Worm (Caenorhabditis elegans) whole organism, L2 larva: Measurements from ENCODE around the gene taap-1.

Experiments
- C34F6.9 ChIP-seq: fragments of 150-350 bp; optimal IDR thresholded peaks from 2 replicates; lab custom pipeline; 2014; ENCODE audit warnings: missing biosample characterization, missing genetic modification characterization
- F13H6.1 ChIP-seq: sonication (generic microtip); optimal IDR thresholded peaks from 2 replicates; lab custom pipeline; 2016; ENCODE audit warnings: missing genetic modification characterization, missing compliant biosample characterization
- R02D3.7 ChIP-seq: fragments of 150-350 bp; optimal IDR thresholded peaks from 2 replicates; lab custom pipeline; 2014; ENCODE audit warnings: missing biosample characterization, missing genetic modification characterization
- Y55F3AM.14 ChIP-seq: fragments of 200-800 bp; sonication (Bioruptor generic); optimal IDR thresholded peaks from 2 replicates; lab custom pipeline; 2018; ENCODE audit warnings: mild to moderate bottlenecking, missing genetic modification characterization, missing compliant biosample characterization
- ZK546.5 ChIP-seq: sonication (generic microtip); optimal IDR thresholded peaks from 2 replicates; lab custom pipeline; 2017; ENCODE audit warnings: missing biosample characterization, missing genetic modification characterization
- alr-1 ChIP-seq: fragments of 150-350 bp; optimal IDR thresholded peaks from 2 replicates; lab custom pipeline; 2014; ENCODE audit warnings: missing biosample characterization, missing genetic modification characterization
- aly-2 ChIP-seq: fragments of 150-350 bp; optimal IDR thresholded peaks from 2 replicates; lab custom pipeline; 2014; ENCODE audit warnings: missing biosample characterization, missing genetic modification characterization
- ama-1 ChIP-seq: fragments of 150-350 bp; optimal IDR thresholded peaks from 2 replicates; lab custom pipeline; 2018; ENCODE audit warnings: inconsistent platforms
- ceh-82 ChIP-seq: fragments of 150-350 bp; optimal IDR thresholded peaks from 2 replicates; lab custom pipeline; 2014; ENCODE audit warnings: missing biosample characterization, missing genetic modification characterization
- crh-2 ChIP-seq: sonication (generic microtip); optimal IDR thresholded peaks from 2 replicates; lab custom pipeline; 2017; ENCODE audit warnings: missing biosample characterization, missing genetic modification characterization
- dmd-4 ChIP-seq: sonication (generic microtip); optimal IDR thresholded peaks from 2 replicates; lab custom pipeline; 2017; ENCODE audit warnings: missing biosample characterization, missing genetic modification characterization
- egl-27 ChIP-seq: sonication (generic microtip); optimal IDR thresholded peaks from 3 replicates; lab custom pipeline; 2017; ENCODE audit warnings: missing biosample characterization, missing genetic modification reagents, missing genetic modification characterization
- elt-1 ChIP-seq: fragments of 150-350 bp; optimal IDR thresholded peaks from 2 replicates; lab custom pipeline; 2014; ENCODE audit warnings: missing biosample characterization, missing genetic modification characterization
- elt-3 ChIP-seq: sonication (generic microtip); optimal IDR thresholded peaks from 2 replicates; lab custom pipeline; 2017; ENCODE audit warnings: missing biosample characterization, missing genetic modification characterization
- fos-1 ChIP-seq: fragments of 150-350 bp; optimal IDR thresholded peaks from 2 replicates; lab custom pipeline; 2014; ENCODE audit warnings: missing biosample characterization, missing genetic modification characterization
- gmeb-1 ChIP-seq: fragments of 150-350 bp; optimal IDR thresholded peaks from 2 replicates; lab custom pipeline; 2014; ENCODE audit warnings: missing biosample characterization, missing genetic modification characterization
- lin-13 ChIP-seq: fragments of 150-350 bp; optimal IDR thresholded peaks from 2 replicates; lab custom pipeline; 2014; ENCODE audit warnings: missing biosample characterization, missing genetic modification reagents, missing genetic modification characterization
- lsy-2 ChIP-seq, 2 experiments: fragments of 150-350 bp in 1 of 2; sonication (generic microtip) in 1 of 2; optimal IDR thresholded peaks; 2 replicates each; lab custom pipeline; 2014 to 2017; ENCODE audit warnings: missing biosample characterization in 2 of 2, missing genetic modification characterization in 2 of 2
- mab-5 ChIP-seq: fragments of 150-350 bp; optimal IDR thresholded peaks from 2 replicates; lab custom pipeline; 2014; ENCODE audit warnings: missing biosample characterization, missing genetic modification characterization
- mbf-1 ChIP-seq: sonication (generic microtip); optimal IDR thresholded peaks from 2 replicates; lab custom pipeline; 2017; ENCODE audit warnings: missing biosample characterization, missing genetic modification characterization
- nhr-11 ChIP-seq: fragments of 150-350 bp; optimal IDR thresholded peaks from 2 replicates; lab custom pipeline; 2014; ENCODE audit warnings: missing biosample characterization, missing genetic modification characterization
- nhr-12 ChIP-seq: fragments of 150-350 bp; optimal IDR thresholded peaks from 2 replicates; lab custom pipeline; 2014; ENCODE audit warnings: missing biosample characterization, missing genetic modification characterization
- nhr-129 ChIP-seq: fragments of 150-350 bp; optimal IDR thresholded peaks from 2 replicates; lab custom pipeline; 2014; ENCODE audit warnings: missing biosample characterization, missing genetic modification characterization
- nhr-21 ChIP-seq: fragments of 150-350 bp; optimal IDR thresholded peaks from 2 replicates; lab custom pipeline; 2014; ENCODE audit warnings: missing biosample characterization, missing genetic modification characterization
- nhr-23 ChIP-seq: fragments of 150-350 bp; optimal IDR thresholded peaks from 2 replicates; lab custom pipeline; 2014; ENCODE audit warnings: missing biosample characterization, missing genetic modification reagents, missing genetic modification characterization
- nhr-237 ChIP-seq: fragments of 150-350 bp; optimal IDR thresholded peaks from 2 replicates; lab custom pipeline; 2014; ENCODE audit warnings: missing biosample characterization, missing genetic modification characterization
- nhr-25 ChIP-seq: fragments of 150-350 bp; sonication (generic microtip); optimal IDR thresholded peaks from 3 replicates; lab custom pipeline; 2014; ENCODE audit warnings: missing biosample characterization, missing genetic modification characterization
- nhr-6 ChIP-seq: fragments of 150-350 bp; optimal IDR thresholded peaks from 2 replicates; lab custom pipeline; 2014; ENCODE audit warnings: missing biosample characterization, missing genetic modification characterization
- sem-4 ChIP-seq: fragments of 150-350 bp; optimal IDR thresholded peaks from 2 replicates; lab custom pipeline; 2014; ENCODE audit warnings: missing biosample characterization, missing genetic modification reagents, missing genetic modification characterization
- skn-1 ChIP-seq: sonication (generic microtip); optimal IDR thresholded peaks from 2 replicates; lab custom pipeline; 2017; ENCODE audit warnings: missing biosample characterization, missing genetic modification characterization
- sma-3 ChIP-seq: sonication (generic microtip); optimal IDR thresholded peaks from 2 replicates; lab custom pipeline; 2016; ENCODE audit warnings: missing genetic modification reagents, missing genetic modification characterization, missing compliant biosample characterization
- sma-9 ChIP-seq, 2 experiments: fragments of 150-350 bp in 1 of 2; sonication (generic microtip) in 1 of 2; optimal IDR thresholded peaks; 2 replicates each; lab custom pipeline; 2014 to 2016; ENCODE audit warnings: missing genetic modification characterization in 2 of 2, mild to moderate bottlenecking in 1 of 2, missing biosample characterization in 1 of 2, missing compliant biosample characterization in 1 of 2, missing genetic modification reagents in 1 of 2, moderate library complexity in 1 of 2
- snpc-4 ChIP-seq: fragments of 150-350 bp; optimal IDR thresholded peaks from 2 replicates; lab custom pipeline; 2014; ENCODE audit warnings: missing biosample characterization, missing genetic modification characterization
- unc-39 ChIP-seq: fragments of 150-350 bp; optimal IDR thresholded peaks from 2 replicates; lab custom pipeline; 2014; ENCODE audit warnings: missing biosample characterization, missing genetic modification characterization
- unc-55 ChIP-seq: fragments of 150-350 bp; sonication (generic microtip); optimal IDR thresholded peaks from 3 replicates; lab custom pipeline; 2014; ENCODE audit warnings: missing biosample characterization, missing genetic modification reagents, missing genetic modification characterization
- unc-62 ChIP-seq: fragments of 150-350 bp; optimal IDR thresholded peaks from 2 replicates; lab custom pipeline; 2014; ENCODE audit warnings: missing biosample characterization, missing genetic modification reagents, missing genetic modification characterization
- zag-1 ChIP-seq: fragments of 150-350 bp; optimal IDR thresholded peaks from 2 replicates; lab custom pipeline; 2014; ENCODE audit warnings: missing biosample characterization, missing genetic modification characterization
- ztf-1 ChIP-seq: fragments of 200-800 bp; sonication (Bioruptor generic); conservative IDR thresholded peaks from 2 replicates; pipeline ENCODE4 v1.3.6; 2022; ENCODE audit warnings: missing genetic modification characterization, missing compliant biosample characterization

Gene taap-1

ce11 chrII:8520625-8521024, 37.0 kb upstream of the taap-1 start, which contains the start of gene cht-2:
Gene cht-2, plus strand, starts transcription at chrII:8520925.
- no peak for TF ChIP-seq aly-2
- TF ChIP-seq nhr-12: no peak
- no peak for TF ChIP-seq elt-1 (tag; lab: Kevin White, UChicago)
- no peak for TF ChIP-seq R02D3.7 (tag; lab: Kevin White, UChicago)
- no peak for TF ChIP-seq lsy-2 (tag; optimal IDR thresholded peaks at IDR 0.05; lab: Kevin White, UChicago)
- no peak for TF ChIP-seq unc-39 (tag; lab: Kevin White, UChicago)
- TF ChIP-seq unc-55 (GFP tag; lab: Kevin White, UChicago): no peak
- no peak for TF ChIP-seq mab-5
- TF ChIP-seq nhr-129 (tag; lab: Kevin White, UChicago): no peak
- TF ChIP-seq unc-62 (GFP tag; lab: Kevin White, UChicago): no peak

ce11 chrII:8518210-8518609, 34.5 kb upstream of the taap-1 start, which contains the start of gene T13H5.8:
Gene T13H5.8, plus strand, starts transcription at chrII:8518510.
- TF ChIP-seq snpc-4 (tag; lab: Kevin White, UChicago) (no peak), egl-27 (tag; lab: Kevin White, UChicago) (no peak), C34F6.9 (tag; lab: Kevin White, UChicago) (no peak), unc-55 (GFP tag; lab: Kevin White, UChicago) (no peak), ztf-1 (GFP tag; lab: Robert Waterston, UW) (no peak), gmeb-1 (tag; lab: Kevin White, UChicago) (no peak), elt-1 (tag; lab: Kevin White, UChicago) (no peak), dmd-4 (no peak), crh-2 (tag; lab: Kevin White, UChicago) (no peak), Y55F3AM.14 (GFP tag; lab: Kevin White, UChicago) (no peak), nhr-23 (tag; lab: Kevin White, UChicago) (no peak), unc-62 (GFP tag; lab: Kevin White, UChicago) (no peak), elt-3 (tag; lab: Kevin White, UChicago) (no peak), aly-2 (no peak), nhr-11 (tag; lab: Kevin White, UChicago) (no peak), mab-5 (no peak), zag-1 (tag; lab: Kevin White, UChicago) (no peak), ZK546.5 (tag; lab: Kevin White, UChicago) (no peak), ceh-82 (tag; lab: Kevin White, UChicago) (no peak)
- TF ChIP-seq, all 48 proteins: peak for 0

ce11 chrII:8516783-8517182, 33.1 kb upstream of the taap-1 start, which contains the start of gene rnh-2:
Gene rnh-2, plus strand, starts transcription at chrII:8517150.
- TF ChIP-seq sem-4 (tag; lab: Kevin White, UChicago) (peak; percentile 18), egl-27 (tag; lab: Kevin White, UChicago) (no peak), nhr-25 (tag; lab: Kevin White, UChicago) (no peak), zag-1 (tag; lab: Kevin White, UChicago) (no peak), crh-2 (tag; lab: Kevin White, UChicago) (peak; percentile 78), ztf-1 (GFP tag; lab: Robert Waterston, UW) (no peak), skn-1 (tag; lab: Kevin White, UChicago) (peak; percentile 3), aly-2 (no peak), mbf-1 (tag; lab: Kevin White, UChicago) (no peak), snpc-4 (tag; lab: Kevin White, UChicago) (no peak), unc-55 (GFP tag; lab: Kevin White, UChicago) (peak; percentile 86), nhr-6 (tag; lab: Kevin White, UChicago) (peak; percentile 7), nhr-237 (tag; lab: Kevin White, UChicago) (no peak), lin-13 (GFP tag; lab: Kevin White, UChicago) (peak; percentile 70), Y55F3AM.14 (GFP tag; lab: Kevin White, UChicago) (no peak), F13H6.1 (tag; lab: Kevin White, UChicago) (peak; percentile 13), nhr-129 (tag; lab: Kevin White, UChicago) (peak; percentile 58), C34F6.9 (tag; lab: Kevin White, UChicago) (peak; percentile 82), lsy-2 (tag; optimal IDR thresholded peaks at IDR 0.05; lab: Kevin White, UChicago) (peak; percentile 15 to 94), alr-1 (no peak), ama-1 (no peak), fos-1 (tag; lab: Kevin White, UChicago) (peak; percentile 49), sma-9 (GFP tag; optimal IDR thresholded peaks at IDR 0.05; lab: Kevin White, UChicago) (peak; percentile 55), sma-9 (tag; optimal IDR thresholded peaks at IDR 0.05; lab: Kevin White, UChicago) (no peak), gmeb-1 (tag; lab: Kevin White, UChicago) (peak; percentile 64), nhr-21 (tag; lab: Kevin White, UChicago) (peak; percentile 5), sma-3 (GFP tag; lab: Kevin White, UChicago) (peak; percentile 66)
